Worm (Caenorhabditis elegans) whole organism, late embryonic: ENCODE data around the gene mpc-1.

Experiments used
- K02D7.2 ChIP-seq: sonication (generic microtip); optimal IDR thresholded peaks from 2 replicates; lab custom pipeline; 2017; ENCODE audit warnings: mild to moderate bottlenecking, missing genetic modification characterization, missing compliant biosample characterization
- K09A11.1 ChIP-seq: sonication (generic microtip); optimal IDR thresholded peaks from 2 replicates; lab custom pipeline; 2017; ENCODE audit warnings: antibody characterized with exemption, mild to moderate bottlenecking, missing genetic modification characterization, missing compliant biosample characterization; ENCODE audit not compliant: insufficient read depth
- T23F11.4 ChIP-seq: fragments of 200-800 bp; sonication (Bioruptor generic); optimal IDR thresholded peaks from 2 replicates; lab custom pipeline; 2018; ENCODE audit warnings: mild to moderate bottlenecking, missing genetic modification characterization, missing compliant biosample characterization
- ceh-34 ChIP-seq: sonication (generic microtip); optimal IDR thresholded peaks from 2 replicates; lab custom pipeline; 2016; ENCODE audit warnings: mild to moderate bottlenecking, missing genetic modification characterization, missing compliant biosample characterization
- dve-1 ChIP-seq: sonication (generic microtip); optimal IDR thresholded peaks from 2 replicates; lab custom pipeline; 2017; ENCODE audit warnings: antibody characterized with exemption, mild to moderate bottlenecking, missing genetic modification characterization, missing compliant biosample characterization
- sdc-2 ChIP-seq: sonication (generic microtip); optimal IDR thresholded peaks from 2 replicates; lab custom pipeline; 2016; ENCODE audit warnings: missing genotype, missing genetic modification characterization, missing compliant biosample characterization
- tbx-2 ChIP-seq: sonication (generic microtip); optimal IDR thresholded peaks from 2 replicates; lab custom pipeline; 2016; ENCODE audit warnings: missing genetic modification characterization, missing compliant biosample characterization
- unc-3 ChIP-seq, 2 experiments: fragments of 200-800 bp in 1 of 2; sonication (Bioruptor generic) in 1 of 2; sonication (generic microtip) in 1 of 2; conservative IDR thresholded peaks in 1 of 2; optimal IDR thresholded peaks in 1 of 2; 2 replicates each; pipeline versions ENCODE4 v1.3.6 to Lab custom; 2016 to 2022; ENCODE audit warnings: missing compliant biosample characterization in 2 of 2, missing genetic modification characterization in 2 of 2, missing genetic modification reagents in 1 of 2

ce11 chrIII:4415135-4415534 is 1.9 kb downstream of the mpc-1 start, which contains the start of gene R07E5.11:
- no peak for TF ChIP-seq T23F11.4 (GFP tag; lab: Kevin White, UChicago)
- TF ChIP-seq tbx-2, result no peak
- no peak for TF ChIP-seq sdc-2 (tag; lab: Kevin White, UChicago)
- TF ChIP-seq ceh-34, result no peak
- TF ChIP-seq K02D7.2 (tag; lab: Kevin White, UChicago), result no peak
- TF ChIP-seq unc-3 (GFP tag; conservative IDR thresholded peaks at IDR 0.05; lab: Robert Waterston, UW), result no peak
- TF ChIP-seq unc-3 (tag; optimal IDR thresholded peaks at IDR 0.05; lab: Kevin White, UChicago), result no peak
- TF ChIP-seq K09A11.1 (tag; lab: Kevin White, UChicago), result no peak
- no peak for TF ChIP-seq dve-1 (tag; lab: Kevin White, UChicago)
